Fruit fly (Drosophila melanogaster) whole organism, embryonic: Measurements from ENCODE around the gene Zip89B.
A peak's percentile ranks its signal among the peaks of the same experiment; 100 is the strongest.

ENCODE experiments used
- Abd-B ChIP-seq: fragments of 200-800 bp; sonication (Bioruptor generic); optimal IDR thresholded peaks from 2 replicates; lab custom pipeline; 2018; ENCODE audit warnings: missing biosample characterization, mild to moderate bottlenecking, missing genetic modification characterization, moderate library complexity
- Atf6 ChIP-seq: fragments of 200-800 bp; sonication (Bioruptor generic); IDR thresholded peaks from 2 replicates; pipeline ENCODE4 v1.3.6; 2022; ENCODE audit warnings: missing biosample characterization, missing genetic modification characterization
- Blimp-1 ChIP-seq: fragments of 200-800 bp; sonication (Bioruptor generic); optimal IDR thresholded peaks from 3 replicates; lab custom pipeline; 2018; ENCODE audit warnings: missing biosample characterization, missing genetic modification characterization, mild to moderate bottlenecking, moderate library complexity, missing genetic modification reagents
- C15 ChIP-seq: fragments of 200-800 bp; sonication (Bioruptor generic); IDR thresholded peaks from 3 replicates; pipeline ENCODE4 v1.3.6; 2022; ENCODE audit warnings: missing biosample characterization, missing genetic modification characterization
- CG10979 ChIP-seq: fragments of 200-800 bp; sonication (Bioruptor generic); optimal IDR thresholded peaks from 2 replicates; lab custom pipeline; 2018; ENCODE audit warnings: missing biosample characterization, mild to moderate bottlenecking, missing genetic modification characterization, moderate library complexity
- CG11247 ChIP-seq: fragments of 200-800 bp; sonication (Bioruptor generic); IDR thresholded peaks from 2 replicates; pipeline ENCODE4 v1.3.6; 2022; ENCODE audit warnings: missing biosample characterization, missing genetic modification characterization
- CG12769 ChIP-seq: fragments of 200-800 bp; sonication (Bioruptor generic); optimal IDR thresholded peaks from 2 replicates; lab custom pipeline; 2019; ENCODE audit warnings: missing biosample characterization, mild to moderate bottlenecking, missing genetic modification characterization, moderate library complexity
- CG14860 ChIP-seq: fragments of 200-800 bp; sonication (Bioruptor generic); IDR thresholded peaks from 3 replicates; pipeline ENCODE4 v1.3.6; 2022; ENCODE audit warnings: missing biosample characterization, missing genetic modification characterization; ENCODE audit not compliant: partially characterized antibody
- CG15269 ChIP-seq: fragments of 200-800 bp; sonication (Bioruptor generic); optimal IDR thresholded peaks from 2 replicates; lab custom pipeline; 2018; ENCODE audit warnings: missing biosample characterization, mild to moderate bottlenecking, missing genetic modification characterization, moderate library complexity
- CG15479 ChIP-seq: fragments of 200-800 bp; sonication (Bioruptor generic); optimal IDR thresholded peaks from 3 replicates; lab custom pipeline; 2019; ENCODE audit warnings: missing biosample characterization, mild to moderate bottlenecking, missing genetic modification characterization, moderate library complexity
- CG15601 ChIP-seq: fragments of 200-800 bp; sonication (Bioruptor generic); optimal IDR thresholded peaks from 3 replicates; lab custom pipeline; 2019; ENCODE audit warnings: missing biosample characterization, mild to moderate bottlenecking, missing genetic modification characterization, moderate library complexity
- CG15696 ChIP-seq: fragments of 200-800 bp; sonication (Bioruptor generic); optimal IDR thresholded peaks from 2 replicates; lab custom pipeline; 2019; ENCODE audit warnings: missing biosample characterization, mild to moderate bottlenecking, missing genetic modification characterization, moderate library complexity
- CG16815 ChIP-seq: fragments of 200-800 bp; sonication (Bioruptor generic); optimal IDR thresholded peaks from 3 replicates; lab custom pipeline; 2017; ENCODE audit warnings: missing biosample characterization, mild to moderate bottlenecking, missing genetic modification characterization
- CG30020 ChIP-seq: fragments of 200-800 bp; optimal IDR thresholded peaks from 2 replicates; lab custom pipeline; 2019; ENCODE audit warnings: missing biosample characterization, mild to moderate bottlenecking, missing genetic modification characterization, moderate library complexity
- CG3838 ChIP-seq: fragments of 200-800 bp; sonication (Bioruptor generic); optimal IDR thresholded peaks from 3 replicates; lab custom pipeline; 2016; ENCODE audit warnings: missing biosample characterization, missing genetic modification characterization
- CG3847 ChIP-seq: fragments of 200-800 bp; sonication (Bioruptor generic); IDR thresholded peaks from 2 replicates; pipeline ENCODE4 v1.3.6; 2022; ENCODE audit warnings: missing biosample characterization, missing genetic modification characterization
- CG4360 ChIP-seq: fragments of 200-800 bp; sonication (Bioruptor generic); IDR thresholded peaks from 2 replicates; pipeline ENCODE4 v1.3.6; 2022; ENCODE audit warnings: missing biosample characterization, missing genetic modification characterization
- CG4424 ChIP-seq: fragments of 200-800 bp; sonication (Bioruptor generic); optimal IDR thresholded peaks from 3 replicates; lab custom pipeline; 2016; ENCODE audit warnings: missing biosample characterization, missing genetic modification characterization
- CG4617 ChIP-seq: fragments of 200-800 bp; sonication (Bioruptor generic); optimal IDR thresholded peaks from 3 replicates; lab custom pipeline; 2016; ENCODE audit warnings: missing biosample characterization, missing genetic modification characterization, borderline replicate concordance
- CG5180 ChIP-seq: fragments of 200-800 bp; sonication (Bioruptor generic); optimal IDR thresholded peaks from 3 replicates; lab custom pipeline; 2017; ENCODE audit warnings: missing biosample characterization, missing genetic modification characterization, mild to moderate bottlenecking, moderate library complexity, missing genetic modification reagents
- CG5953 ChIP-seq: fragments of 200-800 bp; sonication (Bioruptor generic); IDR thresholded peaks from 2 replicates; pipeline ENCODE4 v1.3.6; 2022; ENCODE audit warnings: missing biosample characterization, missing genetic modification characterization
- CG6765 ChIP-seq: fragments of 200-800 bp; sonication (Bioruptor generic); optimal IDR thresholded peaks from 3 replicates; lab custom pipeline; 2017; ENCODE audit warnings: missing biosample characterization, mild to moderate bottlenecking, missing genetic modification characterization
- CG7839 ChIP-seq: fragments of 200-800 bp; sonication (Bioruptor generic); optimal IDR thresholded peaks from 3 replicates; lab custom pipeline; 2018; ENCODE audit warnings: missing biosample characterization, mild to moderate bottlenecking, missing genetic modification characterization, moderate library complexity
- CG8290 ChIP-seq, 3 experiments: fragments of 200-800 bp; sonication (Bioruptor generic); optimal IDR thresholded peaks; 2 replicates each; lab custom pipeline; 2016 to 2019; ENCODE audit warnings: missing biosample characterization in 3 of 3, missing genetic modification characterization in 3 of 3, mild to moderate bottlenecking in 2 of 3, moderate library complexity in 1 of 3
- CG8944 ChIP-seq: fragments of 200-800 bp; sonication (Bioruptor generic); optimal IDR thresholded peaks from 3 replicates; lab custom pipeline; 2016; ENCODE audit warnings: missing biosample characterization, missing genetic modification characterization
- CHES-1-like ChIP-seq: fragments of 200-800 bp; sonication (Bioruptor generic); optimal IDR thresholded peaks from 2 replicates; lab custom pipeline; 2016; ENCODE audit warnings: missing biosample characterization, missing genetic modification characterization
- HmgZ ChIP-seq: fragments of 200-800 bp; sonication (Bioruptor generic); optimal IDR thresholded peaks from 2 replicates; lab custom pipeline; 2018; ENCODE audit warnings: missing biosample characterization, mild to moderate bottlenecking, missing genetic modification characterization
- MTF-1 ChIP-seq: fragments of 200-800 bp; sonication (Bioruptor generic); optimal IDR thresholded peaks from 2 replicates; lab custom pipeline; 2018; ENCODE audit warnings: missing biosample characterization, mild to moderate bottlenecking, missing genetic modification characterization, borderline replicate concordance
- Med ChIP-seq: fragments of 200-800 bp; sonication (Bioruptor generic); peaks from one replicate; lab custom pipeline; 2016; ENCODE audit warnings: missing biosample characterization, missing genetic modification characterization, mild to moderate bottlenecking, inconsistent platforms, moderate library complexity
- Mrtf ChIP-seq: fragments of 200-800 bp; sonication (Bioruptor generic); IDR thresholded peaks from 3 replicates; pipeline ENCODE4 v1.3.6; 2022; ENCODE audit warnings: missing biosample characterization, missing genetic modification characterization
- Neu2 ChIP-seq: fragments of 200-800 bp; sonication (Bioruptor generic); optimal IDR thresholded peaks from 3 replicates; lab custom pipeline; 2016; ENCODE audit warnings: missing biosample characterization, missing genetic modification characterization, borderline replicate concordance
- Pdp1 ChIP-seq, 2 experiments: fragments of 200-800 bp; sonication (Bioruptor generic); optimal IDR thresholded peaks; 3 replicates each; lab custom pipeline; 2016; ENCODE audit warnings: missing biosample characterization in 2 of 2, missing genetic modification characterization in 2 of 2, mild to moderate bottlenecking in 1 of 2, moderate library complexity in 1 of 2
- Sox100B ChIP-seq: fragments of 200-800 bp; sonication (Bioruptor generic); optimal IDR thresholded peaks from 3 replicates; lab custom pipeline; 2018; ENCODE audit warnings: missing biosample characterization, mild to moderate bottlenecking, missing genetic modification characterization
- Sry-δ ChIP-seq: fragments of 200-800 bp; sonication (Bioruptor generic); optimal IDR thresholded peaks from 2 replicates; lab custom pipeline; 2016; ENCODE audit warnings: missing biosample characterization, missing genetic modification characterization
- TFAM ChIP-seq: fragments of 200-800 bp; sonication (Bioruptor generic); optimal IDR thresholded peaks from 2 replicates; lab custom pipeline; 2017; ENCODE audit warnings: missing biosample characterization, missing genetic modification characterization, inconsistent platforms
- br ChIP-seq: fragments of >200 bp; optimal IDR thresholded peaks from 2 replicates; lab custom pipeline; 2017
- cad ChIP-seq: fragments of >200 bp; optimal IDR thresholded peaks from 2 replicates; lab custom pipeline; 2017; ENCODE audit warnings: missing biosample characterization, missing genetic modification characterization
- dan ChIP-seq: fragments of 200-800 bp; sonication (Bioruptor generic); IDR thresholded peaks from 2 replicates; pipeline ENCODE4 v1.3.6; 2022; ENCODE audit warnings: missing biosample characterization, missing genetic modification characterization
- fd64A ChIP-seq: fragments of 200-800 bp; sonication (Bioruptor generic); optimal IDR thresholded peaks from 3 replicates; lab custom pipeline; 2018; ENCODE audit warnings: missing biosample characterization, mild to moderate bottlenecking, missing genetic modification characterization
- hth ChIP-seq: fragments of >200 bp; optimal IDR thresholded peaks from 2 replicates; lab custom pipeline; 2017; ENCODE audit warnings: inconsistent platforms
- mam ChIP-seq: fragments of 200-800 bp; sonication (Bioruptor generic); optimal IDR thresholded peaks from 3 replicates; lab custom pipeline; 2016; ENCODE audit warnings: missing biosample characterization, missing genetic modification characterization
- schlank ChIP-seq: fragments of 200-800 bp; sonication (Bioruptor generic); optimal IDR thresholded peaks from 2 replicates; lab custom pipeline; 2018; ENCODE audit warnings: missing biosample characterization, mild to moderate bottlenecking, missing genetic modification characterization
- sd ChIP-seq: fragments of 200-800 bp; sonication (Bioruptor generic); optimal IDR thresholded peaks from 3 replicates; lab custom pipeline; 2018; ENCODE audit warnings: missing biosample characterization, mild to moderate bottlenecking, missing genetic modification characterization, moderate library complexity
- seq ChIP-seq: fragments of 200-800 bp; sonication (Bioruptor generic); IDR thresholded peaks from 2 replicates; pipeline ENCODE4 v1.3.6; 2022; ENCODE audit warnings: missing biosample characterization, missing genetic modification characterization
- sim ChIP-seq: fragments of 200-800 bp; sonication (Bioruptor generic); IDR thresholded peaks from 2 replicates; pipeline ENCODE4 v1.3.6; 2022; ENCODE audit warnings: missing biosample characterization, missing genetic modification characterization
- tio ChIP-seq: fragments of 200-800 bp; sonication (Bioruptor generic); optimal IDR thresholded peaks from 2 replicates; lab custom pipeline; 2017; ENCODE audit warnings: missing biosample characterization, missing genetic modification characterization, inconsistent platforms
- zen2 ChIP-seq: fragments of 200-800 bp; sonication (Bioruptor generic); IDR thresholded peaks from 3 replicates; pipeline ENCODE4 v1.3.6; 2022; ENCODE audit warnings: missing biosample characterization, missing genetic modification characterization; ENCODE audit not compliant: partially characterized antibody

Zip89B gene

DNA sequence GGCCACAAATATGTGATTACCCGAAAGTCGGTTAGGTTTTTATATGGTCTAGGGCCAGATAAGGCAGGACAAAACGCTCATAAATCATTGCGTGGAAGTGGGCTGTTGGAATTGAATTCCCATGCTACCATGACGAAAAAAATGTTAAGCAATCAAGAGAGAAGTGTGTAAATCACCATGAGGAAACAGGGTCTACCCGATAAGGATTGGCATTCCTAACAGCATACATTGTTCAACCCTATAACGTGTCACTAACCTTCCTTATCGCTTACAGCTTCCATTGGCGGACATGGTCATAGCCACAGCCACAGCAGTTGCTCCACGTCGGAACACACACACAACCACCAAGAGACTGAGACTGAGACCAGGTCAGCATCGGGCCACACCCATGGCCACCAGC lies 2.5 kb downstream of the Zip89B start:
- TF ChIP-seq br (lab: Kevin White, UChicago) (no peak), CG15479 (GFP tag; lab: Kevin White, UChicago) (peak; percentile 0), MTF-1 (no peak), sd (tag; lab: Kevin White, UChicago) (peak; percentile 44), CHES-1-like (GFP tag; lab: Kevin White, UChicago) (no peak), HmgZ (tag; lab: Kevin White, UChicago) (no peak), Med (GFP tag; lab: Kevin White, UChicago) (peak; percentile 28), Pdp1 (GFP tag; optimal IDR thresholded peaks at IDR 0.05; lab: Kevin White, UChicago) (peak in 1 of 2 experiments; percentile 54)

DNA sequence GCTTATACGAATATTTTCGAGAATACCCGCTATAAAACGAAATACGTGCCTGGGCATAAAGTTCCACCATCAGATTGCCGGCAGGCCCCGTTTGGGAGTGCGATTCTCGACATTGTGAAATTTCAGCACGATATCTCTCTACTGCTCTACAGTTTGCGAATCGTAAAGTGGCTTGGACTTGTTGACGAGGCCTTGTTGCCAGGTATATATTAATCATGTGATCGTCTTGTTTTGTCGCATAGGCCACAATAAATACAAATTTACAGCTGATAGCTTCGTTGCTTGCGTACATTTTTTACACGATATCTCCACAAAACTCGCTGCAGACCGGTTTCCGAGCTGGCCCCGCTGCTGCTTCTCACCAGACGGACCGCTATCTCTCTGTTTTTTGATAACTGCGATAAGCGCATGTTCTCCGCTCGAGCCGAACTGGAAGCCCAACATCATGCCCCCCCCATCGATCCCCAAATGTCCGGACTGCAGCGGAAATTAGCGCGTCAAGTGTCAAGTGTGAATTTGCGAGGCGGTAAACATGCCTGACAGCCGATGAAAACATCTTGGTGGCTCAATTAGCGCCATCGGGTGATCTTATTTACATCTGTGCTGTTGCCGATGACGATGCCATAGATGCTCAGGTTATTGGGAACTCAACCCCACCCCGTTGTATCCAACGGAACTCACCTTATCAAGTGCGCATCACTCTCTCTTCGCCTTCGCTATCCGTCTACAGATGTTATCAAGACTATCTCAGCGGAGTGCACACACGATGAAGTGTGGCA lies 3.9 kb downstream of the Zip89B start:
- 0 out of 3 replicates have a peak, but pooled peaks have one; percentile 9 for TF ChIP-seq zen2 (GFP tag; lab: Robert Waterston, UW)
- peak; percentile 3 for TF ChIP-seq CG10979
- peak; percentile 27; the same call in 1 of the 3 replicates for TF ChIP-seq Mrtf (GFP tag; lab: Robert Waterston, UW)
- no peak for TF ChIP-seq schlank
- peak; percentile 60; the same call in 1 of the 2 replicates for TF ChIP-seq Atf6 (GFP tag; lab: Robert Waterston, UW)
- no peak for TF ChIP-seq CG3847 (GFP tag; lab: Robert Waterston, UW)
- TF ChIP-seq tio (GFP tag; lab: Kevin White, UChicago) = no peak
- no peak for TF ChIP-seq fd64A (GFP tag; lab: Kevin White, UChicago)
- TF ChIP-seq CG8290 (GFP tag; optimal IDR thresholded peaks at IDR 0.05; lab: Kevin White, UChicago) = peak; percentile 6
- TF ChIP-seq CG8290 (tag; optimal IDR thresholded peaks at IDR 0.05; lab: Kevin White, UChicago) = no peak
- no peak for TF ChIP-seq TFAM (GFP tag; lab: Kevin White, UChicago)
- no peak for TF ChIP-seq hth (lab: Kevin White, UChicago)
- no peak for TF ChIP-seq cad
- TF ChIP-seq CG15601 (tag; lab: Kevin White, UChicago) = no peak
- no peak for TF ChIP-seq CG16815 (GFP tag; lab: Kevin White, UChicago)
- TF ChIP-seq dan (GFP tag; lab: Robert Waterston, UW) = no peak
- no peak for TF ChIP-seq CG5180 (GFP tag; lab: Kevin White, UChicago)
- TF ChIP-seq CG12769 (tag; lab: Kevin White, UChicago) = peak; percentile 31
- no peak for TF ChIP-seq Neu2
- TF ChIP-seq CG11247 (GFP tag; lab: Robert Waterston, UW) = no peak
- peak; percentile 23 for TF ChIP-seq mam
- no peak for TF ChIP-seq seq (GFP tag; lab: Robert Waterston, UW)
- TF ChIP-seq CG7839 (tag; lab: Kevin White, UChicago) = peak; percentile 35
- no peak for TF ChIP-seq CG14860 (GFP tag; lab: Robert Waterston, UW)
- peak; percentile 21 for TF ChIP-seq Sox100B (GFP tag; lab: Kevin White, UChicago)
- TF ChIP-seq Abd-B (GFP tag; lab: Kevin White, UChicago) = no peak
- TF ChIP-seq CG4617 (GFP tag; lab: Kevin White, UChicago) = no peak
- TF ChIP-seq CG5953 (GFP tag; lab: Robert Waterston, UW) = no peak
- no peak for TF ChIP-seq sim (GFP tag; lab: Robert Waterston, UW)
- TF ChIP-seq CG6765 (GFP tag; lab: Kevin White, UChicago) = no peak
- TF ChIP-seq CG15696 = no peak
- TF ChIP-seq CG4360 (GFP tag; lab: Robert Waterston, UW) = no peak
- TF ChIP-seq CG30020 (tag; lab: Kevin White, UChicago) = no peak
- no peak for TF ChIP-seq CG3838 (GFP tag; lab: Kevin White, UChicago)
- peak; percentile 21 for TF ChIP-seq Blimp-1 (GFP tag; lab: Kevin White, UChicago)
- peak; percentile 48 for TF ChIP-seq CG15269 (tag; lab: Kevin White, UChicago)
- TF ChIP-seq Sry-δ = peak; percentile 12
- no peak for TF ChIP-seq C15 (GFP tag; lab: Robert Waterston, UW)
- peak; percentile 0 for TF ChIP-seq CG4424
- peak; percentile 28 for TF ChIP-seq CG8944 (GFP tag; lab: Kevin White, UChicago)
